Worm (Caenorhabditis elegans) whole organism, L2 larva: ENCODE results near the gene srx-2.

ENCODE experiments used
- elt-3 ChIP-seq: sonication (generic microtip); optimal IDR thresholded peaks from 2 replicates; lab custom pipeline; 2017; ENCODE audit warnings: missing biosample characterization, missing genetic modification characterization
- lin-11 ChIP-seq: fragments of 150-350 bp; sonication (generic microtip); optimal IDR thresholded peaks from 2 replicates; lab custom pipeline; 2014; ENCODE audit warnings: missing biosample characterization, missing genetic modification characterization, inconsistent platforms, mixed read lengths
- nhr-12 ChIP-seq: fragments of 150-350 bp; optimal IDR thresholded peaks from 2 replicates; lab custom pipeline; 2014; ENCODE audit warnings: missing biosample characterization, missing genetic modification characterization
- nhr-25 ChIP-seq: fragments of 150-350 bp; sonication (generic microtip); optimal IDR thresholded peaks from 3 replicates; lab custom pipeline; 2014; ENCODE audit warnings: missing biosample characterization, missing genetic modification characterization
- nhr-77 ChIP-seq: fragments of 150-350 bp; optimal IDR thresholded peaks from 2 replicates; lab custom pipeline; 2014; ENCODE audit warnings: missing biosample characterization, missing genetic modification characterization
- skn-1 ChIP-seq: sonication (generic microtip); optimal IDR thresholded peaks from 2 replicates; lab custom pipeline; 2017; ENCODE audit warnings: missing biosample characterization, missing genetic modification characterization

- TF ChIP-seq skn-1 (tag; lab: Kevin White, UChicago) (no peak), elt-3 (tag; lab: Kevin White, UChicago) (no peak), nhr-25 (tag; lab: Kevin White, UChicago) (no peak), nhr-12 (tag; lab: Kevin White, UChicago) (no peak), nhr-77 (no peak), lin-11 (tag; lab: Kevin White, UChicago) (no peak)
Observed at ce11 chrV:9013765-9014164, 4.5 kb downstream of the srx-2 start, which contains the start of gene srh-201.
